Worm (Caenorhabditis elegans): Measurements from ENCODE around the gene cnp-2.
"Not testable (repeated sequence)": the region's sequence is repeated elsewhere in the genome, so short reads cannot be mapped to it uniquely, and the experiment has no call there.

DNA sequence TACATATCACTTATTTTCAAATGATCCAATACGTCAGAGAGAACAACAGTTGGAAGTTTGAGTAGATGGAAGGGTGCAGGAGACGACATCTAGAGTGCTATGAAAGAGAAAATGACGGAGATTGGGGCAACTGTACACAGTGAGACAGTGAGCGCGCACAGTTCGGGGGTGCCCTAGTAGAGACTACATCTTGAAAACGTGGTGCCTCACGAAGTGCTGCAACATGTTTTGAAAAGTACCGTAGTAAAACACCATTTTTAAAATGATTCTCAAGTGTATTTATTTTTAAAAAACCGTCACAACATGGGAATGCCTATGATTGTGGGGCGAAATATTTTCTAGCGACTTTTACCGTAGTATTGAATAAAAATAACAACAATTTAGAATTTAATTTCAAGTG lies 6.9 kb upstream of the cnp-2 start, which contains the start of gene Y46G5A.39:
- TF ChIP-seq klf-2 (GFP tag; conservative IDR thresholded peaks at IDR 0.05); ref-1 (GFP tag; conservative IDR thresholded peaks at IDR 0.05); ztf-29 (GFP tag; IDR thresholded peaks at IDR 0.05); flt-1 (GFP tag; IDR thresholded peaks at IDR 0.05); T22C8.4 (GFP tag; IDR thresholded peaks at IDR 0.05); tab-1 (GFP tag; IDR thresholded peaks at IDR 0.05); med-1 (GFP tag; optimal IDR thresholded peaks at IDR 0.05; ENCODE audit: insufficient read depth): not testable (repeated sequence)

Data from whole organism, midembryonic.